Fruit fly (Drosophila melanogaster) Kc167 (cell line): ENCODE results near the gene Naa20A.

Experiments
- Myc ChIP-seq: fragments of >200 bp; optimal IDR thresholded peaks from 2 replicates; lab custom pipeline; 2017; ENCODE audit warnings: missing external identifiers
- Sin3A ChIP-seq: fragments of >200 bp; optimal IDR thresholded peaks from 2 replicates; lab custom pipeline; 2018; ENCODE audit warnings: missing external identifiers
- h ChIP-seq: fragments of >200 bp; optimal IDR thresholded peaks from 3 replicates; lab custom pipeline; 2018; ENCODE audit warnings: missing external identifiers
- insv ChIP-seq: fragments of >200 bp; optimal IDR thresholded peaks from 3 replicates; lab custom pipeline; 2018; ENCODE audit warnings: missing external identifiers
- psq ChIP-seq: fragments of >200 bp; optimal IDR thresholded peaks from 2 replicates; lab custom pipeline; 2017; ENCODE audit warnings: missing external identifiers
- ttk ChIP-seq: sonication (Bioruptor generic); optimal IDR thresholded peaks from 2 replicates; lab custom pipeline; 2017; ENCODE audit warnings: missing external identifiers

Gene Naa20A

dm6 chrX:19622924-19623323 lies at the start of gene Naa20A, which contains the start of gene MKP-4:
Gene Naa20A, minus strand, starts transcription at chrX:19623074.
Gene MKP-4, plus strand, starts transcription at chrX:19623114.
- TF ChIP-seq ttk (lab: Kevin White, UChicago) (no peak), psq (lab: Kevin White, UChicago) (no peak), h (lab: Kevin White, UChicago) (no peak), Sin3A (lab: Kevin White, UChicago) (no peak), Myc (no peak), insv (lab: Kevin White, UChicago) (no peak)

DNA sequence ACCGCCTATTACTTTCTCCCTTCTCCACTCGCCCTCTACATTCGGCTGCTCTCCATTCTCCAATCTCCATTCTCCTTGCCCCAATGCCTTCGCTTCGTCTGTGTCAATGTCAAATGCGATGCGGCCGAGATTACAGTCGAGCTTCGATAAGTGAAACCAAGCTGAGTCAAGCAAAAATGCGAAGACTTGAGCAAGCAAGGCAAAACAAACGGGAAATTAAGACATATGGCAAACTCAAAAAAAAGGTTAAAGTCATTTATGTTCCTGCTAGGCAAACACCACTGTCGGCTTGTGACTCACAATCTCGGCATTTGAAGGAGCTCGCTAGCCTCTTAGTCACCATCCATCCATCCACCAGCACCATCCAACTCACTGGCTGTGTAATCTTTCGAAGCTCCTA lies 45.5 kb upstream of the Naa20A start:
- TF ChIP-seq psq (lab: Kevin White, UChicago) (no peak), ttk (lab: Kevin White, UChicago) (no peak), insv (lab: Kevin White, UChicago) (no peak), h (lab: Kevin White, UChicago) (no peak), Sin3A (lab: Kevin White, UChicago) (no peak), Myc (no peak)

- no peak for TF ChIP-seq Myc
- TF ChIP-seq Sin3A (lab: Kevin White, UChicago), result no peak
- no peak for TF ChIP-seq h (lab: Kevin White, UChicago)
- TF ChIP-seq insv (lab: Kevin White, UChicago), result no peak
- TF ChIP-seq ttk (lab: Kevin White, UChicago), result no peak
- TF ChIP-seq psq (lab: Kevin White, UChicago), result no peak
Observed at dm6 chrX:19667444-19668104, 44.7 kb upstream of the Naa20A start.

dm6 chrX:19666991-19667409 lies 44.1 kb upstream of the Naa20A start, which contains the start of gene Zw:
Gene Zw, plus strand, starts transcription at chrX:19667252.
- TF ChIP-seq h (lab: Kevin White, UChicago) (no peak), psq (lab: Kevin White, UChicago) (no peak), Sin3A (lab: Kevin White, UChicago) (no peak), ttk (lab: Kevin White, UChicago) (no peak), insv (lab: Kevin White, UChicago) (no peak), Myc (no peak)

dm6 chrX:19665684-19666141 lies 42.8 kb upstream of the Naa20A start:
- TF ChIP-seq Myc (no peak), psq (lab: Kevin White, UChicago) (no peak), Sin3A (lab: Kevin White, UChicago) (no peak), insv (lab: Kevin White, UChicago) (no peak), ttk (lab: Kevin White, UChicago) (no peak)

dm6 chrX:19663859-19664728 lies 41.2 kb upstream of the Naa20A start, which contains the start of the genes CG14223 and Ssu72:
Gene CG14223, minus strand, starts transcription at chrX:19663971.
Gene Ssu72, plus strand, starts transcription at chrX:19664561.
- TF ChIP-seq h (lab: Kevin White, UChicago) (no peak), Sin3A (lab: Kevin White, UChicago) (no peak), insv (lab: Kevin White, UChicago) (no peak), psq (lab: Kevin White, UChicago) (no peak)

dm6 chrX:19663196-19663858 lies 40.5 kb upstream of the Naa20A start:
- TF ChIP-seq h (lab: Kevin White, UChicago) (no peak), Sin3A (lab: Kevin White, UChicago) (no peak), psq (lab: Kevin White, UChicago) (no peak), insv (lab: Kevin White, UChicago) (no peak), ttk (lab: Kevin White, UChicago) (no peak), Myc (no peak)

DNA sequence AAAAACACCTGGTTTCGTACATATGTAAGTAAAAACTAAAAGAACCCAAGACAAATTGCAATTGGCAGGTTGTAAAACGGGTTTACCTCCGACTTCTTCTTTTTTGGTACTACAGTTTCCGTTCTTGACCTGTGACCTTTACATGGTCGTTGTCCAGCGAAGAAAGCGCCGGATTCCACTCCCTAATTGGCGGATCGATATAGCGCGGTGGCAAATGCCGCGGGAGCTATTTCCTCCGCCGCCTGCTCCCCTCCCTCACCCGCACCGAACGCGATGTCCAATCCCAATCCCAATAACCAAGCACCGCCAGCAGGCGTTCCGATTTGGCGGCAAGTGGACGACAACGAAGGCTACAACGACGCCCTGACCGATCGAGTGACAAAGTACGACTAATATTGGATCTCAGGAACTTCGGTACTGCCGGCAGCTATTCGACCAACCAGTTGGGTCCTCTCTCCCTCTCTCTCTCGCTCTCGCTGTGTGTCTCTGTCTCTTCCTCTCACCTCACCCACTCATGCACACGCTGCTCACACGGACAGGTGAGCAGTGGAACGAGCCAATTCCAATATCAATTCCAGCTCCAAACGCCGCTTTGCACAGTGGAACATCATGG lies 39.8 kb upstream of the Naa20A start:
- no peak for TF ChIP-seq h (lab: Kevin White, UChicago)
- TF ChIP-seq Sin3A (lab: Kevin White, UChicago), result no peak
- no peak for TF ChIP-seq insv (lab: Kevin White, UChicago)
- no peak for TF ChIP-seq psq (lab: Kevin White, UChicago)
- TF ChIP-seq ttk (lab: Kevin White, UChicago), result no peak
- no peak for TF ChIP-seq Myc

- TF ChIP-seq h (lab: Kevin White, UChicago) (no peak), insv (lab: Kevin White, UChicago) (no peak), Myc (no peak), psq (lab: Kevin White, UChicago) (no peak), ttk (lab: Kevin White, UChicago) (no peak), Sin3A (lab: Kevin White, UChicago) (no peak)
Observed at dm6 chrX:19651757-19652419, 29.0 kb upstream of the Naa20A start, which contains the start of the genes Ranbp21 and Elys. Gene Ranbp21, minus strand, starts transcription at chrX:19652269. Gene Elys, plus strand, starts transcription at chrX:19652305.

- TF ChIP-seq h (lab: Kevin White, UChicago) (no peak), psq (lab: Kevin White, UChicago) (no peak), ttk (lab: Kevin White, UChicago) (no peak), Myc (no peak), Sin3A (lab: Kevin White, UChicago) (no peak), insv (lab: Kevin White, UChicago) (no peak)
Observed at dm6 chrX:19645873-19646541, 23.1 kb upstream of the Naa20A start, which contains the start of gene Arp10. Gene Arp10, minus strand, starts transcription at chrX:19646176.
